Worm (Caenorhabditis elegans): ENCODE results near the gene slc-17.5.

DNA sequence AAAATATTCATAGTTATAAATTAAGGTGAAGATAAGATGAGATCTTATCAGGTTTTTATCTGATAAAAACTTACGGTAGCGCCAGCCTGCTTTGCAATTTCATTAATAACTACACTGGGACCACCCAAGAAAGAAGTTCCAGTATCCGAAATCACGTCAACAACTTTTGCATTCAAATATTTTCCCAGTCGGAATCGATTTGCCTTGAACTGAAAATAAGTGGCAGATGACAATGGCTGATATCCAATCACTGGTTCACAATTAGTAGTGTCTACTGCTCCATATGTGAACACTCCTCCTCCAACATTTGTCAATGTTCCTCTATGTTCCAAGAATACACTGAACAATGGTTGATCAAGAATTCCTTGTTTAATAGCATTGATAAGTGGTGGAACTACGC is 18.5 kb downstream of the slc-17.5 start, which contains the start of gene F21F8.5:
- no peak for TF ChIP-seq ceh-82 (tag; optimal IDR thresholded peaks at IDR 0.05)
- TF ChIP-seq egl-5 (tag; optimal IDR thresholded peaks at IDR 0.05): no peak
- no peak for TF ChIP-seq mml-1 (tag; optimal IDR thresholded peaks at IDR 0.05)
- no peak for TF ChIP-seq pha-4 (tag; optimal IDR thresholded peaks at IDR 0.05)
- no peak for TF ChIP-seq daf-12 (tag; optimal IDR thresholded peaks at IDR 0.05)
- TF ChIP-seq ztf-11 (tag; optimal IDR thresholded peaks at IDR 0.05): no peak
- TF ChIP-seq jun-1 (tag; optimal IDR thresholded peaks at IDR 0.05): no peak
- TF ChIP-seq elt-1 (tag; optimal IDR thresholded peaks at IDR 0.05): no peak
- no peak for TF ChIP-seq elt-2 (tag; optimal IDR thresholded peaks at IDR 0.05)
- TF ChIP-seq unc-62 (GFP tag; optimal IDR thresholded peaks at IDR 0.05): no peak
- no peak for TF ChIP-seq nhr-77 (tag; optimal IDR thresholded peaks at IDR 0.05)
- no peak for TF ChIP-seq nhr-11 (tag; optimal IDR thresholded peaks at IDR 0.05)

Measured in whole organism, L3 larva.